Fruit fly (Drosophila melanogaster): ENCODE measurements around the gene mRpS31.
A peak's percentile ranks its signal among the peaks of the same experiment; 100 is the strongest.

DNA sequence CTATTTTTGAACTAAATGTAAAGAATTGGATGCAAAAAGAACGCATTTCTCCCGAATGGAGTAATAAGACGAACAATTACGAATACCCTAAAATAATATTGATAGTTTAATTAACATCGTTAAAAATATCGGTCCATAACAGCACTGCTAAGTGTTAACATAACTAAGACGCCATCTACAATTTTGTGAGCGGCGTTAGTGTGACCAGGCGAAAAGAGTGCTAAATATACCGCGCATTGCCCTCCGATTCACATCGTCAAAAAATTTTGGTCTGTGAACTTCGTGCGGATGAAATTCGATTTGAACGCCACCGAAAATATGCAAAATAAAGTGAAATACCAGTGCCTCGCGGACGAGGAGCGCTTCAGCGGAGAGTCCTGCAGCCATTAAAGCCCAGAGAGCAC lies 46.7 kb downstream of the mRpS31 start, which contains the start of gene Mbs:
- TF ChIP-seq CG1620 (GFP tag; optimal IDR thresholded peaks at IDR 0.05): peak; percentile 24
- no peak for TF ChIP-seq Clk (GFP tag; optimal IDR thresholded peaks at IDR 0.05)
- TF ChIP-seq CG33017 (tag; optimal IDR thresholded peaks at IDR 0.05): no peak

All from whole organism, adult.